Worm (Caenorhabditis elegans) whole organism, midembryonic: ENCODE measurements around the gene C26B9.5.

Source experiments
- T22C8.4 ChIP-seq: fragments of 200-800 bp; sonication (Bioruptor generic); IDR thresholded peaks from 2 replicates; pipeline ENCODE4 v1.3.6; 2022; ENCODE audit warnings: missing genetic modification characterization, missing compliant biosample characterization
- cog-1 ChIP-seq: sonication (generic microtip); optimal IDR thresholded peaks from 2 replicates; lab custom pipeline; 2016; ENCODE audit warnings: missing genetic modification characterization, missing compliant biosample characterization
- flt-1 ChIP-seq: fragments of 200-800 bp; sonication (Bioruptor generic); IDR thresholded peaks from 2 replicates; pipeline ENCODE4 v1.3.6; 2022; ENCODE audit warnings: missing genetic modification characterization, missing compliant biosample characterization
- klf-2 ChIP-seq: fragments of 200-800 bp; sonication (Bioruptor generic); conservative IDR thresholded peaks from 2 replicates; pipeline ENCODE4 v1.3.6; 2022; ENCODE audit warnings: missing genetic modification reagents, missing genetic modification characterization, missing compliant biosample characterization
- med-1 ChIP-seq: sonication (generic microtip); optimal IDR thresholded peaks from 2 replicates; lab custom pipeline; 2017; ENCODE audit warnings: missing genetic modification characterization, mild to moderate bottlenecking, missing compliant biosample characterization, antibody characterized with exemption, missing genetic modification reagents; ENCODE audit not compliant: insufficient read depth
- ref-1 ChIP-seq: fragments of 200-800 bp; sonication (Bioruptor generic); conservative IDR thresholded peaks from 2 replicates; pipeline ENCODE4 v1.3.6; 2022; ENCODE audit warnings: missing genetic modification reagents, missing genetic modification characterization, missing compliant biosample characterization
- tab-1 ChIP-seq: fragments of 200-800 bp; sonication (Bioruptor generic); IDR thresholded peaks from 2 replicates; pipeline ENCODE4 v1.3.6; 2022; ENCODE audit warnings: missing genetic modification characterization, missing compliant biosample characterization
- ztf-23 ChIP-seq: fragments of 200-800 bp; sonication (Bioruptor generic); IDR thresholded peaks from 2 replicates; pipeline ENCODE4 v1.3.6; 2022; ENCODE audit warnings: missing genetic modification reagents, missing genetic modification characterization, missing compliant biosample characterization
- ztf-29 ChIP-seq: fragments of 200-800 bp; sonication (Bioruptor generic); IDR thresholded peaks from 2 replicates; pipeline ENCODE4 v1.3.6; 2022; ENCODE audit warnings: missing genetic modification reagents, missing genetic modification characterization, missing compliant biosample characterization

The C26B9.5 gene

DNA sequence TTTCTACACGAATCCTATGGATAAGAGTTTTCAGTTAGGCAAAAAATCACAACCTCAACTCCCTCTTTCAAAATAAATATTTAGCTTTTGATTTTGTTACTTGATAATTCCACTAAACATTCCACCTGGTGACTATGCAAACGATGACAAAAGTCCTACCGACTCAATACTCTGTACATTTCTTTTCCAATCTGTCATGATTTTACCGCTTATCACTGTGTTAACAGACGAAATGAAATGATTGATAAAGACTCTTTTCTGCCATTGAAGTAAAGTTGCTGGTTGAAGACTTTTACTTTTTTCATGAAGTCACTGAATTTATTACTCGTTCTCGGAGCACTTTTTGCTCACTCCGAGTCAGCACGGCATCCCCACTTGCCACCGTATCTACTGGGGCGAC lies at the start of gene C26B9.5:
Gene C26B9.5 (plus strand): TSS at position 244 of the 400 bp plus-strand sequence.
- TF ChIP-seq ref-1 (GFP tag; lab: Robert Waterston, UW) (no peak), flt-1 (GFP tag; lab: Robert Waterston, UW) (no peak), cog-1 (no peak), T22C8.4 (GFP tag; lab: Robert Waterston, UW) (no peak), tab-1 (GFP tag; lab: Robert Waterston, UW) (no peak), med-1 (GFP tag; lab: Kevin White, UChicago) (no peak), ztf-29 (GFP tag; lab: Robert Waterston, UW) (no peak), ztf-23 (GFP tag; lab: Robert Waterston, UW) (no peak), klf-2 (GFP tag; lab: Robert Waterston, UW) (no peak)

DNA sequence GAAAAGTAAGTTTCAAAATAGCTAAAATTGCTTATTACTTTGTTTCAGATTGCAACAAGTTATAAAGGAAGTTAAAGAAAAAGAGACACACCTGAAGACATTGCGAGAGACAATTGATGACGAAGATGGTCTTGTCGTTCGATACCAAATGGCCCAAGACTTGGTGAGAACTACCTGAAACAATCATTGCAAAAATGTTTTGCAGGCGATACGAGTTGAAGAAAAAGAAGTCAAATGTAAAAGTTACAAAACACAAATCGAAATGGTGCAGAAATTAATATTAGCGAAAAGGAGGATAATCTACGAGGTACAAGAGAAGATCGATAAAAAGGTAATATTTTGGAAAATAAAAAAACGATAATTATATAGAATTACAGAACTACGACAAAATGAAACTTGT lies 49.6 kb upstream of the C26B9.5 start, which contains the start of gene rga-8:
Gene rga-8 (minus strand): TSS at position 101 of the 400 bp plus-strand sequence.
- TF ChIP-seq ztf-23 (GFP tag; lab: Robert Waterston, UW), result no peak
- no peak for TF ChIP-seq cog-1
- TF ChIP-seq ztf-29 (GFP tag; lab: Robert Waterston, UW), result no peak
- TF ChIP-seq T22C8.4 (GFP tag; lab: Robert Waterston, UW), result no peak
- TF ChIP-seq med-1 (GFP tag; lab: Kevin White, UChicago), result no peak
- TF ChIP-seq tab-1 (GFP tag; lab: Robert Waterston, UW), result no peak
- TF ChIP-seq klf-2 (GFP tag; lab: Robert Waterston, UW), result no peak
- no peak for TF ChIP-seq flt-1 (GFP tag; lab: Robert Waterston, UW)
- TF ChIP-seq ref-1 (GFP tag; lab: Robert Waterston, UW), result no peak

- TF ChIP-seq ztf-23 (GFP tag; lab: Robert Waterston, UW), result no peak
- TF ChIP-seq flt-1 (GFP tag; lab: Robert Waterston, UW), result no peak
- no peak for TF ChIP-seq klf-2 (GFP tag; lab: Robert Waterston, UW)
- TF ChIP-seq T22C8.4 (GFP tag; lab: Robert Waterston, UW), result no peak
- TF ChIP-seq med-1 (GFP tag; lab: Kevin White, UChicago), result no peak
- TF ChIP-seq ztf-29 (GFP tag; lab: Robert Waterston, UW), result no peak
- no peak for TF ChIP-seq ref-1 (GFP tag; lab: Robert Waterston, UW)
- no peak for TF ChIP-seq tab-1 (GFP tag; lab: Robert Waterston, UW)
- no peak for TF ChIP-seq cog-1
Measured at ce11 chrX:5283531-5283930, 45.7 kb upstream of the C26B9.5 start, which contains the start of gene vps-41. vps-41 (plus strand) TSS chrX:5283831.

DNA sequence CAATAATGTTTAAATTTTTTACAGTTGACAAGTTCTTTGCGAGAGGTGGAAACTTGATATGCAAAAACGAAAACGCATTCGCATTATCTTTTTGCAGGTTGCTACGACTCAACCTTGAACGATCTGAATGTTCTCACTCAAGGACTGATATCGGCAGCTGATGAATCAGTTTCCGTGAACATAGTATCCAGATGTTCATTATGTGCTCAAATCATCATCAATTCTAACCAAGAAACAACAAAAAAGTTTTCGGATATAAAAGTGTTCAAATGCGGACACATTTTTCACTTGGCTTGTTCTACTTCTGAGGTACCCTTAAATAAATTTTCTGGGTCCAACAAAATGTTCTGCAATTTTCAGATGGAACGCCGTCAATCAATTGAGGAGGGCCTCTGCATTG lies 40.2 kb upstream of the C26B9.5 start:
- TF ChIP-seq cog-1 (no peak), ztf-29 (GFP tag; lab: Robert Waterston, UW) (no peak), ref-1 (GFP tag; lab: Robert Waterston, UW) (no peak), klf-2 (GFP tag; lab: Robert Waterston, UW) (no peak), flt-1 (GFP tag; lab: Robert Waterston, UW) (no peak), T22C8.4 (GFP tag; lab: Robert Waterston, UW) (no peak), tab-1 (GFP tag; lab: Robert Waterston, UW) (no peak), ztf-23 (GFP tag; lab: Robert Waterston, UW) (no peak), med-1 (GFP tag; lab: Kevin White, UChicago) (no peak)

DNA sequence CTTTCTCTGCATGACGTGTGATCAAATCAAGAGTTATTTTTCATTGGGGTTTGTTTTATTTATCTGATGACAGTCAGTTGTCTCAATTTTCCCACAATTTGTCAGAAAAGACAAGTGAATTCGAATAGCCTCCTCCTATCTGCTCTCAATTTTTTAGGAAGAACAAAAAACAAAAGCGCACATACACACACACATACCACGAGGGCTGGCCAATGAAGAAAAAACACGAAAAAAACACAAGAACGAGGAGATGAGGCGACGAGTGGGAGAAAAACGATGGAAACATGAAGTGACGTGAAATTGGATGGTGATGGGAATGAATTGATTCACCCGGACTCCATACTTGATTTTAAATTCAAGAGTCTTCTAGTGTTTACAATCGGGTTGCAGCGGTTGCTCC lies 35.4 kb upstream of the C26B9.5 start:
- TF ChIP-seq tab-1 (GFP tag; lab: Robert Waterston, UW) (no peak), klf-2 (GFP tag; lab: Robert Waterston, UW) (no peak), cog-1 (no peak), flt-1 (GFP tag; lab: Robert Waterston, UW) (no peak), ztf-23 (GFP tag; lab: Robert Waterston, UW) (no peak), T22C8.4 (GFP tag; lab: Robert Waterston, UW) (no peak), med-1 (GFP tag; lab: Kevin White, UChicago) (no peak), ztf-29 (GFP tag; lab: Robert Waterston, UW) (no peak), ref-1 (GFP tag; lab: Robert Waterston, UW) (no peak)

ce11 chrX:5297942-5298611 lies 31.2 kb upstream of the C26B9.5 start, which contains the start of gene ift-81:
ift-81 (plus strand) TSS chrX:5298561.
- no peak for TF ChIP-seq cog-1
- no peak for TF ChIP-seq flt-1 (GFP tag; lab: Robert Waterston, UW)
- TF ChIP-seq tab-1 (GFP tag; lab: Robert Waterston, UW), result no peak
- TF ChIP-seq med-1 (GFP tag; lab: Kevin White, UChicago), result no peak
- no peak for TF ChIP-seq T22C8.4 (GFP tag; lab: Robert Waterston, UW)
- TF ChIP-seq ref-1 (GFP tag; lab: Robert Waterston, UW), result no peak
- no peak for TF ChIP-seq ztf-23 (GFP tag; lab: Robert Waterston, UW)
- TF ChIP-seq klf-2 (GFP tag; lab: Robert Waterston, UW), result no peak
- no peak for TF ChIP-seq ztf-29 (GFP tag; lab: Robert Waterston, UW)

- TF ChIP-seq med-1 (GFP tag; lab: Kevin White, UChicago), result no peak
- TF ChIP-seq ztf-29 (GFP tag; lab: Robert Waterston, UW), result no peak
- no peak for TF ChIP-seq flt-1 (GFP tag; lab: Robert Waterston, UW)
- no peak for TF ChIP-seq cog-1
- TF ChIP-seq klf-2 (GFP tag; lab: Robert Waterston, UW), result no peak
- TF ChIP-seq ref-1 (GFP tag; lab: Robert Waterston, UW), result no peak
- no peak for TF ChIP-seq T22C8.4 (GFP tag; lab: Robert Waterston, UW)
- no peak for TF ChIP-seq ztf-23 (GFP tag; lab: Robert Waterston, UW)
- TF ChIP-seq tab-1 (GFP tag; lab: Robert Waterston, UW), result no peak
Measured at ce11 chrX:5303500-5303899, 25.8 kb upstream of the C26B9.5 start, which contains the start of gene ags-3. ags-3 (minus strand) TSS chrX:5303600.

ce11 chrX:5309622-5310021 lies 19.7 kb upstream of the C26B9.5 start:
- TF ChIP-seq cog-1 (no peak), ztf-29 (GFP tag; lab: Robert Waterston, UW) (peak; percentile 40; the same call in 1 of the 2 replicates)

DNA sequence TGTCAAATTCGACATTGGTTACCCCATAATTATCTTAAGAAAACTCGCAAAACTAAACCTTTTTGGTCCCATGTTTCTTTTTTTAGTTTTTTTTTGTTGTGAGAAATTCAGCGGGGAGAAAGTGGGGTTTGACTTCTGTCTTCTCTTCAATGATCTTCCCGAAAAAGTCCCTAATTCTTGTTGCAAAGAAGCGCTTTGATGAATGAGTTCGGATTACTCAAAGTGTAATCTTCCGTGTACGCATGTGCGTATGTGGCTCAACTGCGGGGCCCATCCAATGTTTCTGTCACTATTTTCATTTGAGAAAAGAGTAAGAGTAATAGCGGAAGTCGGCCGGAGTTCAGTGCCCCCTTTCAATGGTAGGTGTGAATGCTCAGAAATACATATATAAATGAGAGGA lies 18.1 kb upstream of the C26B9.5 start:
- no peak for TF ChIP-seq T22C8.4 (GFP tag; lab: Robert Waterston, UW)
- TF ChIP-seq flt-1 (GFP tag; lab: Robert Waterston, UW), result no peak
- no peak for TF ChIP-seq cog-1
- TF ChIP-seq ref-1 (GFP tag; lab: Robert Waterston, UW), result no peak
- no peak for TF ChIP-seq klf-2 (GFP tag; lab: Robert Waterston, UW)
- TF ChIP-seq tab-1 (GFP tag; lab: Robert Waterston, UW), result no peak
- TF ChIP-seq ztf-23 (GFP tag; lab: Robert Waterston, UW), result no peak
- no peak for TF ChIP-seq med-1 (GFP tag; lab: Kevin White, UChicago)
- TF ChIP-seq ztf-29 (GFP tag; lab: Robert Waterston, UW), result no peak
